Worm (Caenorhabditis elegans) whole organism, midembryonic: ENCODE data around the gene gpa-1.

Experiments
- klf-2 ChIP-seq: fragments of 200-800 bp; sonication (Bioruptor generic); conservative IDR thresholded peaks from 2 replicates; pipeline ENCODE4 v1.3.6; 2022; ENCODE audit warnings: missing genetic modification reagents, missing genetic modification characterization, missing compliant biosample characterization
- med-1 ChIP-seq: sonication (generic microtip); optimal IDR thresholded peaks from 2 replicates; lab custom pipeline; 2017; ENCODE audit warnings: missing genetic modification characterization, mild to moderate bottlenecking, missing compliant biosample characterization, antibody characterized with exemption, missing genetic modification reagents; ENCODE audit not compliant: insufficient read depth
- tab-1 ChIP-seq: fragments of 200-800 bp; sonication (Bioruptor generic); IDR thresholded peaks from 2 replicates; pipeline ENCODE4 v1.3.6; 2022; ENCODE audit warnings: missing genetic modification characterization, missing compliant biosample characterization

DNA sequence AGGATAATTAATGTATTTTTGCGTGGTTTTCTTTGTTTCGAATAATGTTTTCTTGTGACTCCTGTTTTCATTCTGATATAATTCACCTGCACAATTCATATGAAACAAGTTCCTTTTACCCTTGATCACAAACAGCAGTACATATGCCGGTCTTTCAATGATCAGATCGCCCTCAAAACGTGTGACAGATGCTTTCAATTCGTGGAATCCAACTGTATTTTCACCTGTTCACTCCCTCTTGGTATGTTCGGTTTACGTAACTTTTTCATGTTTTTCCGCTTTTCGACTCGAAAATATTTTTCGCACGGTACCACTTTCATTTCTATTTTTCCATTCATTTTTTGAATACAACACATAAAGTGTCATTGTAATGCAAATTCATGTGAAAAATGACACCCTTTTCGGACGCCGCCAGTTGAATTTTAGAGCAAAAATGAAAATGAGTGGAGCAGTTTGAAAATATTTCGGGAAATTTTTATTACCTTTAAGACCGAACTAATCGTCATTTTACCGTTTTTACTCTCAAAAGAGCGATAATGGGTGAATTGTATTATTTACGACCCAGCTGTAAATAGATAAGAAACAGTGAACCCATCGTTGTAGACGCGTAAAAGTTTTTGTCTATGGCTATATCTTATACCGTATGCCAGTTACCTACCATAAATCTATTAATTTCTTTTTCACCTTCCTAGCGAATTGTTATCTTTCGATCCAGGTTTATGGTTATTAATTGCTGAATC is 24.5 kb upstream of the gpa-1 start, which contains the start of gene K10D6.4:
- TF ChIP-seq klf-2 (GFP tag; lab: Robert Waterston, UW) (no peak), med-1 (GFP tag; lab: Kevin White, UChicago) (no peak), tab-1 (no peak)
